Worm (Caenorhabditis elegans) whole organism, late embryonic: Measurements from ENCODE around the gene C33A12.19.

ENCODE experiments used
- C08G9.2 ChIP-seq: sonication (generic microtip); optimal IDR thresholded peaks from 2 replicates; lab custom pipeline; 2016; ENCODE audit warnings: mild to moderate bottlenecking, missing genetic modification characterization, moderate library complexity, missing compliant biosample characterization
- C38D4.7 ChIP-seq: fragments of 200-800 bp; sonication (Bioruptor generic); optimal IDR thresholded peaks from 2 replicates; lab custom pipeline; 2018; ENCODE audit warnings: mild to moderate bottlenecking, missing genetic modification characterization, moderate library complexity, missing compliant biosample characterization
- F13H6.1 ChIP-seq: sonication (generic microtip); optimal IDR thresholded peaks from 2 replicates; lab custom pipeline; 2016; ENCODE audit warnings: missing genetic modification characterization, missing compliant biosample characterization
- K09A11.1 ChIP-seq: sonication (generic microtip); optimal IDR thresholded peaks from 2 replicates; lab custom pipeline; 2017; ENCODE audit warnings: antibody characterized with exemption, mild to moderate bottlenecking, missing genetic modification characterization, missing compliant biosample characterization; ENCODE audit not compliant: insufficient read depth
- T23F11.4 ChIP-seq: fragments of 200-800 bp; sonication (Bioruptor generic); optimal IDR thresholded peaks from 2 replicates; lab custom pipeline; 2018; ENCODE audit warnings: mild to moderate bottlenecking, missing genetic modification characterization, missing compliant biosample characterization
- ama-1 ChIP-seq: fragments of 150-350 bp; optimal IDR thresholded peaks from 2 replicates; lab custom pipeline; 2014
- ceh-14 ChIP-seq: sonication (generic microtip); optimal IDR thresholded peaks from 2 replicates; lab custom pipeline; 2016; ENCODE audit warnings: missing genotype, missing genetic modification characterization, missing compliant biosample characterization
- ceh-19 ChIP-seq: fragments of 200-800 bp; sonication (Bioruptor generic); optimal IDR thresholded peaks from 2 replicates; lab custom pipeline; 2018; ENCODE audit warnings: mild to moderate bottlenecking, missing genetic modification characterization, missing compliant biosample characterization
- ceh-2 ChIP-seq: sonication (generic microtip); optimal IDR thresholded peaks from 2 replicates; lab custom pipeline; 2016; ENCODE audit warnings: missing genotype, missing genetic modification characterization, missing compliant biosample characterization
- ceh-22 ChIP-seq: sonication (generic microtip); optimal IDR thresholded peaks from 2 replicates; lab custom pipeline; 2017; ENCODE audit warnings: missing biosample characterization, missing genetic modification characterization
- ceh-24 ChIP-seq: sonication (generic microtip); optimal IDR thresholded peaks from 2 replicates; lab custom pipeline; 2016; ENCODE audit warnings: mild to moderate bottlenecking, missing genetic modification characterization, missing compliant biosample characterization
- ceh-30 ChIP-seq: fragments of 150-350 bp; optimal IDR thresholded peaks from 2 replicates; lab custom pipeline; 2014; ENCODE audit warnings: missing biosample characterization, missing genetic modification characterization
- ceh-31 ChIP-seq: sonication (generic microtip); optimal IDR thresholded peaks from 2 replicates; lab custom pipeline; 2016; ENCODE audit warnings: missing genetic modification characterization, missing compliant biosample characterization
- ceh-34 ChIP-seq: sonication (generic microtip); optimal IDR thresholded peaks from 2 replicates; lab custom pipeline; 2016; ENCODE audit warnings: mild to moderate bottlenecking, missing genetic modification characterization, missing compliant biosample characterization
- ceh-45 ChIP-seq: fragments of 200-800 bp; sonication (Bioruptor generic); IDR thresholded peaks from 2 replicates; pipeline ENCODE4 v1.3.6; 2022; ENCODE audit warnings: missing genetic modification reagents, missing genetic modification characterization, missing compliant biosample characterization
- ceh-6 ChIP-seq: fragments of 200-800 bp; sonication (Bioruptor generic); optimal IDR thresholded peaks from 2 replicates; lab custom pipeline; 2018; ENCODE audit warnings: mild to moderate bottlenecking, missing genetic modification characterization, missing compliant biosample characterization
- ceh-9 ChIP-seq: sonication (generic microtip); optimal IDR thresholded peaks from 2 replicates; lab custom pipeline; 2016; ENCODE audit warnings: mild to moderate bottlenecking, missing genetic modification characterization, inconsistent platforms, missing compliant biosample characterization
- che-1 ChIP-seq: sonication (generic microtip); optimal IDR thresholded peaks from 2 replicates; lab custom pipeline; 2016; ENCODE audit warnings: mild to moderate bottlenecking, missing genetic modification characterization, missing compliant biosample characterization
- dve-1 ChIP-seq: sonication (generic microtip); optimal IDR thresholded peaks from 2 replicates; lab custom pipeline; 2017; ENCODE audit warnings: antibody characterized with exemption, mild to moderate bottlenecking, missing genetic modification characterization, missing compliant biosample characterization
- elt-2 ChIP-seq: sonication (generic microtip); optimal IDR thresholded peaks from 2 replicates; lab custom pipeline; 2016; ENCODE audit warnings: missing genetic modification reagents, missing genetic modification characterization, missing compliant biosample characterization
- elt-4 ChIP-seq: sonication (generic microtip); optimal IDR thresholded peaks from 2 replicates; lab custom pipeline; 2016; ENCODE audit warnings: missing genetic modification characterization, missing compliant biosample characterization
- ets-4 ChIP-seq: sonication (generic microtip); optimal IDR thresholded peaks from 2 replicates; lab custom pipeline; 2016; ENCODE audit warnings: missing genetic modification characterization, missing compliant biosample characterization
- fax-1 ChIP-seq: sonication (generic microtip); optimal IDR thresholded peaks from 2 replicates; lab custom pipeline; 2016; ENCODE audit warnings: missing genotype, missing genetic modification characterization, missing compliant biosample characterization
- fkh-6 ChIP-seq: sonication (generic microtip); optimal IDR thresholded peaks from 2 replicates; lab custom pipeline; 2016; ENCODE audit warnings: missing genetic modification characterization, missing compliant biosample characterization
- gmeb-2 ChIP-seq: sonication (generic microtip); optimal IDR thresholded peaks from 2 replicates; lab custom pipeline; 2016; ENCODE audit warnings: missing genetic modification characterization, inconsistent platforms, missing compliant biosample characterization
- hlh-13 ChIP-seq: fragments of 200-800 bp; sonication (Bioruptor generic); optimal IDR thresholded peaks from 2 replicates; lab custom pipeline; 2018; ENCODE audit warnings: mild to moderate bottlenecking, missing genetic modification characterization, missing compliant biosample characterization
- hlh-15 ChIP-seq: sonication (generic microtip); optimal IDR thresholded peaks from 2 replicates; lab custom pipeline; 2016; ENCODE audit warnings: missing genetic modification characterization, missing compliant biosample characterization
- hlh-30 ChIP-seq: sonication (generic microtip); optimal IDR thresholded peaks from 2 replicates; lab custom pipeline; 2017; ENCODE audit warnings: antibody characterized with exemption, missing genetic modification characterization, missing compliant biosample characterization; ENCODE audit not compliant: insufficient read depth
- hlh-6 ChIP-seq: sonication (generic microtip); optimal IDR thresholded peaks from 2 replicates; lab custom pipeline; 2016; ENCODE audit warnings: missing genotype, missing genetic modification characterization, missing compliant biosample characterization
- lim-6 ChIP-seq: sonication (generic microtip); optimal IDR thresholded peaks from 2 replicates; lab custom pipeline; 2016; ENCODE audit warnings: missing genetic modification characterization, missing compliant biosample characterization
- mec-3 ChIP-seq: sonication (generic microtip); optimal IDR thresholded peaks from 2 replicates; lab custom pipeline; 2016; ENCODE audit warnings: borderline replicate concordance, missing genetic modification characterization, missing compliant biosample characterization
- nfya-1 ChIP-seq: sonication (generic microtip); optimal IDR thresholded peaks from 2 replicates; lab custom pipeline; 2017; ENCODE audit warnings: missing genetic modification characterization, mild to moderate bottlenecking, missing compliant biosample characterization, antibody characterized with exemption, moderate library complexity
- odd-2 ChIP-seq: sonication (generic microtip); optimal IDR thresholded peaks from 2 replicates; lab custom pipeline; 2017; ENCODE audit warnings: antibody characterized with exemption, mild to moderate bottlenecking, missing genetic modification characterization, missing compliant biosample characterization
- pha-2 ChIP-seq: sonication (generic microtip); optimal IDR thresholded peaks from 2 replicates; lab custom pipeline; 2017; ENCODE audit warnings: mild to moderate bottlenecking, missing genetic modification characterization, missing compliant biosample characterization
- pha-4 ChIP-seq: fragments of 150-350 bp; optimal IDR thresholded peaks from 2 replicates; lab custom pipeline; 2018; ENCODE audit warnings: missing biosample characterization, missing genetic modification reagents, missing genetic modification characterization
- pros-1 ChIP-seq: fragments of 150-350 bp; optimal IDR thresholded peaks from 2 replicates; lab custom pipeline; 2014; ENCODE audit warnings: missing biosample characterization, missing genetic modification reagents, missing genetic modification characterization
- ref-2 ChIP-seq: sonication (generic microtip); optimal IDR thresholded peaks from 2 replicates; lab custom pipeline; 2016; ENCODE audit warnings: missing genetic modification characterization, missing compliant biosample characterization
- sox-2 ChIP-seq: fragments of 200-800 bp; sonication (Bioruptor generic); IDR thresholded peaks from 2 replicates; pipeline ENCODE4 v1.3.6; 2022; ENCODE audit warnings: missing genetic modification reagents, missing genetic modification characterization, missing compliant biosample characterization
- sox-4 ChIP-seq: sonication (generic microtip); optimal IDR thresholded peaks from 2 replicates; lab custom pipeline; 2017; ENCODE audit warnings: mild to moderate bottlenecking, missing genetic modification characterization, inconsistent platforms, missing compliant biosample characterization
- syd-9 ChIP-seq: sonication (generic microtip); optimal IDR thresholded peaks from 2 replicates; lab custom pipeline; 2016; ENCODE audit warnings: mild to moderate bottlenecking, missing genetic modification characterization, moderate library complexity, missing compliant biosample characterization
- tbx-7 ChIP-seq: sonication (generic microtip); optimal IDR thresholded peaks from 2 replicates; lab custom pipeline; 2016; ENCODE audit warnings: missing genotype, missing genetic modification characterization, missing compliant biosample characterization
- ttx-3 ChIP-seq: sonication (generic microtip); optimal IDR thresholded peaks from 2 replicates; lab custom pipeline; 2016; ENCODE audit warnings: missing genetic modification reagents, missing genetic modification characterization, missing compliant biosample characterization
- unc-3 ChIP-seq, 2 experiments: fragments of 200-800 bp in 1 of 2; sonication (Bioruptor generic) in 1 of 2; sonication (generic microtip) in 1 of 2; conservative IDR thresholded peaks in 1 of 2; optimal IDR thresholded peaks in 1 of 2; 2 replicates each; pipeline versions ENCODE4 v1.3.6 to Lab custom; 2016 to 2022; ENCODE audit warnings: missing compliant biosample characterization in 2 of 2, missing genetic modification characterization in 2 of 2, missing genetic modification reagents in 1 of 2
- unc-55 ChIP-seq: sonication (generic microtip); optimal IDR thresholded peaks from 2 replicates; lab custom pipeline; 2017; ENCODE audit warnings: missing biosample characterization, missing genetic modification reagents, missing genetic modification characterization
- zip-5 ChIP-seq: sonication (generic microtip); optimal IDR thresholded peaks from 2 replicates; lab custom pipeline; 2016; ENCODE audit warnings: missing genetic modification characterization, missing compliant biosample characterization
- ztf-16 ChIP-seq: sonication (generic microtip); optimal IDR thresholded peaks from 2 replicates; lab custom pipeline; 2017; ENCODE audit warnings: missing genetic modification characterization, missing compliant biosample characterization

Gene C33A12.19

DNA sequence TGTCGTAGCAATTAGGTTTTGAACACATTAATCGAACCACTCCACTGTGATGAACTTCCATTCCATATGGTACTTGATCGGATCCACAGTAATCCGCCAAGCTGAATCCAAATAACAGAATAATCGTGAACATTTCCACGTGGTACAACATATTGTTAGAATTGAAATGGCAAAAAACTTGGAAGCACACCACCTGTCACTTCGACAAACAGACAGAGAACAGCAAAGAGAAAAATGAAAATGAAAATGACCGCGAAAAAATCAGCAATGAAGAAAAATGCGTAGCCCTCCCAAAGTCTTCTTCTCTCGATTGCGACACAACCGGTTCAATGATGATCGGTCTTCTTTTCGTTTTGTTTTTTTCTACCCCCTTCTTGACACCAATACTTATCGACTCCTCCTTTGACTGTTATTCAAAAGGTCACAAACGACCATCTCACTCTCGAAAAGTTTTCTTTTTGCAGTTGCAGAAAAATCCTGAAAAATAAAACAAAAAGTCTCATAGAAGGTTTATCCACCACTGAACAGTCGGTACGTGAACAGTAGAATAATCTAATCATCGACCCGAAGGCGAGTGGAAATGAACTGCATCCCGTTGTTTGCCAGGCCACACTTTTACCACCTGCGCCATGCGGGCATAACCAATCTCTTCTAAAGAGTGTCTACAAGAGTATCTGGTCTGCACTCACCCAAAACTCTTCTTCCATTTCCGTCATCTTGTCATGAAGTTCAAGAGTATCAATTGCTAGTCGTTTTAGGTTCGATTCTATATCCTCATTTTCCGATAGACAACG lies 39.5 kb upstream of the C33A12.19 start, which contains the start of gene wrt-3 (continued):
- TF ChIP-seq ceh-19 (peak; percentile 93), ceh-22 (tag; lab: Kevin White, UChicago) (peak; percentile 17), hlh-6 (tag; lab: Kevin White, UChicago) (peak; percentile 97), ceh-45 (GFP tag; lab: Robert Waterston, UW) (peak; percentile 90), mec-3 (tag; lab: Kevin White, UChicago) (peak; percentile 83), ceh-9 (tag; lab: Kevin White, UChicago) (peak; percentile 74), ceh-14 (tag; lab: Kevin White, UChicago) (peak; percentile 84), sox-2 (GFP tag; lab: Robert Waterston, UW) (peak; percentile 92), ceh-34 (tag; lab: Kevin White, UChicago) (peak; percentile 93), ceh-24 (peak; percentile 90), ttx-3 (peak; percentile 93), hlh-30 (tag; lab: Kevin White, UChicago) (peak; percentile 14), elt-2 (peak; percentile 97), elt-4 (tag; lab: Kevin White, UChicago) (peak; percentile 80), fax-1 (peak; percentile 97), ceh-31 (tag; lab: Kevin White, UChicago) (peak; percentile 71), odd-2 (tag; lab: Kevin White, UChicago) (peak; percentile 68), unc-3 (GFP tag; conservative IDR thresholded peaks at IDR 0.05; lab: Robert Waterston, UW) (peak; percentile 90), unc-3 (tag; optimal IDR thresholded peaks at IDR 0.05; lab: Kevin White, UChicago) (peak; percentile 88), ama-1 (lab: Kevin White, UChicago) (no peak), ets-4 (peak; percentile 59), ceh-6 (GFP tag; lab: Kevin White, UChicago) (peak; percentile 97), C08G9.2 (tag; lab: Kevin White, UChicago) (peak; percentile 87), nfya-1 (peak; percentile 50), syd-9 (tag; lab: Kevin White, UChicago) (peak; percentile 95), dve-1 (peak; percentile 73), sox-4 (tag; lab: Kevin White, UChicago) (peak; percentile 94), hlh-13 (GFP tag; lab: Kevin White, UChicago) (peak; percentile 91), pha-2 (tag; lab: Kevin White, UChicago) (peak; percentile 89), tbx-7 (peak; percentile 57), lim-6 (tag; lab: Kevin White, UChicago) (peak; percentile 83), pha-4 (tag; lab: Kevin White, UChicago) (no peak), zip-5 (tag; lab: Kevin White, UChicago) (peak; percentile 80), ceh-2 (tag; lab: Kevin White, UChicago) (peak; percentile 89), K09A11.1 (peak; percentile 77), che-1 (tag; lab: Kevin White, UChicago) (peak; percentile 95), T23F11.4 (GFP tag; lab: Kevin White, UChicago) (peak; percentile 91)

ce11 chrIV:9480936-9481335 lies 35.9 kb upstream of the C33A12.19 start, which contains the start of gene cng-3:
Gene cng-3, minus strand, starts transcription at chrIV:9481037.
- TF ChIP-seq dve-1 (no peak), hlh-15 (tag; lab: Kevin White, UChicago) (no peak), fax-1 (no peak), hlh-30 (tag; lab: Kevin White, UChicago) (no peak), ceh-2 (tag; lab: Kevin White, UChicago) (no peak), ttx-3 (no peak), ceh-30 (tag; lab: Kevin White, UChicago) (no peak), F13H6.1 (tag; lab: Kevin White, UChicago) (no peak), gmeb-2 (tag; lab: Kevin White, UChicago) (no peak), C38D4.7 (GFP tag; lab: Kevin White, UChicago) (no peak), zip-5 (tag; lab: Kevin White, UChicago) (no peak), elt-4 (tag; lab: Kevin White, UChicago) (no peak), ztf-16 (tag; lab: Kevin White, UChicago) (no peak), fkh-6 (tag; lab: Kevin White, UChicago) (no peak), pros-1 (no peak), ref-2 (no peak), unc-55 (no peak), ceh-6 (GFP tag; lab: Kevin White, UChicago) (no peak)
